Worm (Caenorhabditis elegans) whole organism, L4/young adult: ENCODE results near the gene acs-10.

Experiments
- dao-5 ChIP-seq: sonication (generic microtip); optimal IDR thresholded peaks from 2 replicates; lab custom pipeline; 2016; ENCODE audit warnings: missing genotype, missing genetic modification characterization, moderate library complexity, missing compliant biosample characterization
- him-1 ChIP-seq: sonication (generic microtip); optimal IDR thresholded peaks from 2 replicates; lab custom pipeline; 2016; ENCODE audit warnings: missing genotype, missing genetic modification reagents, missing genetic modification characterization, missing compliant biosample characterization

DNA sequence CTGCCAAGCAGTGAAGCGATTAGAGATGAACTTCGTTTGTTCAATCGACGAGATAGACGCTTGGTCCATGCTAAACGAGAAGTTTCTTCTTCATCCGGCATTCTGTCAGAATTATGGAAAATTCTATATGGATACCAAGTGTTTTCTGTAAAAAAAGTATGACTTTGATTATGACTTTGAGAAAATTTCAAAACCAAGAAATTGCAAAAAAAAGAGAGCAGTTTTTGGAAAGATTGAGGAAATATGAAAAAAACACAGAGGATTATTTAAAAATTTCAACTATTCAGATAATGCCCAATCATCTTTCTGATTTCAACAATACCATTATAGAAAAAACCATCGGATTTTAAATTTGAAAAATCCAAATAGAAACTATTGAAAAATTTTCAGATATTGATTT is 1.0 kb upstream of the acs-10 start, which contains the start of gene par-1:
- TF ChIP-seq him-1 (no peak), dao-5 (tag; lab: Kevin White, UChicago) (no peak)
